Worm (Caenorhabditis elegans) whole organism, L4/young adult: Measurements from ENCODE around the gene Y61A9LA.7.

Experiments
- W03F9.2 ChIP-seq: fragments of 150-350 bp; optimal IDR thresholded peaks from 2 replicates; lab custom pipeline; 2014; ENCODE audit warnings: missing biosample characterization, missing genetic modification characterization
- dao-5 ChIP-seq: sonication (generic microtip); optimal IDR thresholded peaks from 2 replicates; lab custom pipeline; 2016; ENCODE audit warnings: missing genotype, missing genetic modification characterization, moderate library complexity, missing compliant biosample characterization
- him-1 ChIP-seq: sonication (generic microtip); optimal IDR thresholded peaks from 2 replicates; lab custom pipeline; 2016; ENCODE audit warnings: missing genotype, missing genetic modification reagents, missing genetic modification characterization, missing compliant biosample characterization

DNA sequence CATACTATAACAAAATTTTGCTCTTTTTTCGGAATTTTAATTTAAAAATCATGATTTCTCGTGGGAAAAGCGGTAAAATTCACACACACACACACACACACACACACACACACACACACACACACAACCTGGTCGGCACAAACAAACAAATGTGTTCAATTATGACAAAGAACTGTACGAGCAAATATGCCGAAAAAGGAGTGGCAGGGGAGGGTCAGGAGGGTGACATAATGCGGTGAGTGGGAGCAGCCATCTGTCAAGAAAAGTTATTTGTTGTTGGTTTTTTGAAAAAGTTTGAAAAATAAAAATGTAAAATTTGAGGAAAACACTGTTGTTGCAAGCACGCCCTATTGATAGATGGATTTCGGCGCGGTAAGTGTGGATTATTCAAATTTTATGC, 7.7 kb downstream of the Y61A9LA.7 start:
- TF ChIP-seq dao-5 (tag; lab: Kevin White, UChicago) (no peak), him-1 (tag; lab: Kevin White, UChicago) (no peak), W03F9.2 (tag; lab: Kevin White, UChicago) (no peak)
